Worm (Caenorhabditis elegans): ENCODE measurements around the gene Y82E9BL.5.
"Not testable (repeated sequence)": the region's sequence is repeated elsewhere in the genome, so short reads cannot be mapped to it uniquely, and the experiment has no call there.

Gene Y82E9BL.5

ce11 chrIII:1357973-1358372, 10.5 kb upstream of the Y82E9BL.5 start, which contains the start of gene Y82E9BR.8:
Gene Y82E9BR.8, minus strand, starts transcription at chrIII:1358073.
- not testable (repeated sequence) for TF ChIP-seq ceh-13 (GFP tag; optimal IDR thresholded peaks at IDR 0.05); ets-7 (tag; optimal IDR thresholded peaks at IDR 0.05); hmbx-1 (tag; optimal IDR thresholded peaks at IDR 0.05)

- TF ChIP-seq ceh-36 (tag; optimal IDR thresholded peaks at IDR 0.05) (no peak), B0310.2 (tag; optimal IDR thresholded peaks at IDR 0.05) (no peak), F13C5.2 (tag; optimal IDR thresholded peaks at IDR 0.05) (no peak), sea-1 (GFP tag; conservative IDR thresholded peaks at IDR 0.05) (no peak), hmg-4 (GFP tag; optimal IDR thresholded peaks at IDR 0.05) (no peak)
Observed at ce11 chrIII:1355320-1355719, 7.9 kb upstream of the Y82E9BL.5 start, which contains the start of gene Y82E9BL.1. Gene Y82E9BL.1, minus strand, starts transcription at chrIII:1355420.

- TF ChIP-seq F13C5.2 (tag; optimal IDR thresholded peaks at IDR 0.05) (no peak), tbx-37 (GFP tag; conservative IDR thresholded peaks at IDR 0.05) (no peak), ceh-36 (tag; optimal IDR thresholded peaks at IDR 0.05) (no peak), B0310.2 (tag; optimal IDR thresholded peaks at IDR 0.05) (no peak), hnd-1 (tag; optimal IDR thresholded peaks at IDR 0.05) (no peak), pes-1 (GFP tag; IDR thresholded peaks at IDR 0.05) (no peak), sea-1 (GFP tag; conservative IDR thresholded peaks at IDR 0.05) (no peak), aly-1 (tag; optimal IDR thresholded peaks at IDR 0.05) (no peak), tbx-11 (GFP tag; IDR thresholded peaks at IDR 0.05) (no peak)
Observed at ce11 chrIII:1354523-1354922, 7.1 kb upstream of the Y82E9BL.5 start.

ce11 chrIII:1350745-1351144, 3.3 kb upstream of the Y82E9BL.5 start, which contains the start of gene Y82E9BL.3:
Gene Y82E9BL.3, minus strand, starts transcription at chrIII:1350845.
- no peak for TF ChIP-seq aly-1 (tag; optimal IDR thresholded peaks at IDR 0.05)
- no peak for TF ChIP-seq F13C5.2 (tag; optimal IDR thresholded peaks at IDR 0.05)
- no peak for TF ChIP-seq hmbx-1 (tag; optimal IDR thresholded peaks at IDR 0.05)
- TF ChIP-seq hmg-4 (GFP tag; optimal IDR thresholded peaks at IDR 0.05): no peak
- TF ChIP-seq tra-4 (tag; optimal IDR thresholded peaks at IDR 0.05): no peak
- no peak for TF ChIP-seq pes-1 (GFP tag; IDR thresholded peaks at IDR 0.05)
- TF ChIP-seq ceh-36 (tag; optimal IDR thresholded peaks at IDR 0.05): no peak
- no peak for TF ChIP-seq ceh-13 (GFP tag; optimal IDR thresholded peaks at IDR 0.05)
- no peak for TF ChIP-seq hnd-1 (tag; optimal IDR thresholded peaks at IDR 0.05)
- TF ChIP-seq scrt-1 (GFP tag; IDR thresholded peaks at IDR 0.05): no peak
- no peak for TF ChIP-seq flt-1 (GFP tag; IDR thresholded peaks at IDR 0.05)
- no peak for TF ChIP-seq ama-1 (optimal IDR thresholded peaks at IDR 0.05)

ce11 chrIII:1349313-1349712, 1.9 kb upstream of the Y82E9BL.5 start, which contains the start of gene fbxa-25:
Gene fbxa-25, minus strand, starts transcription at chrIII:1349450.
- no peak for TF ChIP-seq pes-1 (GFP tag; IDR thresholded peaks at IDR 0.05)
- no peak for TF ChIP-seq aly-1 (tag; optimal IDR thresholded peaks at IDR 0.05)

- no peak for TF ChIP-seq B0310.2 (tag; optimal IDR thresholded peaks at IDR 0.05)
- no peak for TF ChIP-seq ceh-13 (GFP tag; optimal IDR thresholded peaks at IDR 0.05)
- TF ChIP-seq scrt-1 (GFP tag; IDR thresholded peaks at IDR 0.05): no peak
- TF ChIP-seq flt-1 (GFP tag; IDR thresholded peaks at IDR 0.05): no peak
- no peak for TF ChIP-seq hmg-4 (GFP tag; optimal IDR thresholded peaks at IDR 0.05)
- TF ChIP-seq tbx-11 (GFP tag; IDR thresholded peaks at IDR 0.05): no peak
Observed at ce11 chrIII:1347003-1347402, 436 bp downstream of the Y82E9BL.5 start.

ce11 chrIII:1345694-1346093, 1.7 kb downstream of the Y82E9BL.5 start, which contains the start of gene Y82E9BL.6:
Gene Y82E9BL.6, minus strand, starts transcription at chrIII:1345794.
- TF ChIP-seq pes-1 (GFP tag; IDR thresholded peaks at IDR 0.05): no peak
- no peak for TF ChIP-seq tbx-37 (GFP tag; conservative IDR thresholded peaks at IDR 0.05)

- TF ChIP-seq ama-1 (optimal IDR thresholded peaks at IDR 0.05) (no peak), scrt-1 (GFP tag; IDR thresholded peaks at IDR 0.05) (no peak), tra-4 (tag; optimal IDR thresholded peaks at IDR 0.05) (no peak), B0310.2 (tag; optimal IDR thresholded peaks at IDR 0.05) (no peak), hmg-4 (GFP tag; optimal IDR thresholded peaks at IDR 0.05) (no peak), ets-7 (tag; optimal IDR thresholded peaks at IDR 0.05) (no peak), sea-1 (GFP tag; conservative IDR thresholded peaks at IDR 0.05) (no peak), hnd-1 (tag; optimal IDR thresholded peaks at IDR 0.05) (no peak), tbx-11 (GFP tag; IDR thresholded peaks at IDR 0.05) (no peak), aly-1 (tag; optimal IDR thresholded peaks at IDR 0.05) (no peak), pes-1 (GFP tag; IDR thresholded peaks at IDR 0.05) (no peak), ceh-36 (tag; optimal IDR thresholded peaks at IDR 0.05) (no peak), hmbx-1 (tag; optimal IDR thresholded peaks at IDR 0.05) (no peak), F13C5.2 (tag; optimal IDR thresholded peaks at IDR 0.05) (no peak), flt-1 (GFP tag; IDR thresholded peaks at IDR 0.05) (no peak), tbx-37 (GFP tag; conservative IDR thresholded peaks at IDR 0.05) (no peak)
Observed at ce11 chrIII:1342919-1343419, 4.5 kb downstream of the Y82E9BL.5 start, which contains the start of gene fbxa-27. Gene fbxa-27, plus strand, starts transcription at chrIII:1342969.

- TF ChIP-seq hnd-1 (tag; optimal IDR thresholded peaks at IDR 0.05) (no peak), pes-1 (GFP tag; IDR thresholded peaks at IDR 0.05) (no peak), ceh-36 (tag; optimal IDR thresholded peaks at IDR 0.05) (no peak), F13C5.2 (tag; optimal IDR thresholded peaks at IDR 0.05) (no peak), B0310.2 (tag; optimal IDR thresholded peaks at IDR 0.05) (no peak), tbx-37 (GFP tag; conservative IDR thresholded peaks at IDR 0.05) (no peak), tbx-11 (GFP tag; IDR thresholded peaks at IDR 0.05) (no peak), tra-4 (tag; optimal IDR thresholded peaks at IDR 0.05) (no peak), hmbx-1 (tag; optimal IDR thresholded peaks at IDR 0.05) (no peak), flt-1 (GFP tag; IDR thresholded peaks at IDR 0.05) (no peak)
Observed at ce11 chrIII:1342488-1342887, 5.0 kb downstream of the Y82E9BL.5 start, which contains the start of gene fbxa-26. Gene fbxa-26, minus strand, starts transcription at chrIII:1342522.

Data from whole organism, early embryonic.